Worm (Caenorhabditis elegans) whole organism, early embryonic: ENCODE measurements around the gene srw-95.

Experiments
- B0310.2 ChIP-seq: sonication (generic microtip); optimal IDR thresholded peaks from 2 replicates; lab custom pipeline; 2016; ENCODE audit warnings: mild to moderate bottlenecking, missing genetic modification characterization, missing compliant biosample characterization
- F13C5.2 ChIP-seq: sonication (generic microtip); optimal IDR thresholded peaks from 2 replicates; lab custom pipeline; 2017; ENCODE audit warnings: mild to moderate bottlenecking, missing genetic modification characterization, inconsistent platforms, missing compliant biosample characterization
- aly-1 ChIP-seq: sonication (generic microtip); optimal IDR thresholded peaks from 2 replicates; lab custom pipeline; 2016; ENCODE audit warnings: missing genetic modification characterization, missing compliant biosample characterization
- ama-1 ChIP-seq: fragments of 150-350 bp; optimal IDR thresholded peaks from 2 replicates; lab custom pipeline; 2014
- ceh-13 ChIP-seq: fragments of 200-800 bp; sonication (Bioruptor generic); optimal IDR thresholded peaks from 2 replicates; lab custom pipeline; 2018; ENCODE audit warnings: mild to moderate bottlenecking, missing genetic modification characterization, missing compliant biosample characterization
- ets-7 ChIP-seq: sonication (generic microtip); optimal IDR thresholded peaks from 2 replicates; lab custom pipeline; 2016; ENCODE audit warnings: missing genotype, missing genetic modification characterization, missing compliant biosample characterization
- flt-1 ChIP-seq: fragments of 200-800 bp; sonication (Bioruptor generic); IDR thresholded peaks from 2 replicates; pipeline ENCODE4 v1.3.6; 2022; ENCODE audit warnings: missing genetic modification characterization, missing compliant biosample characterization
- hmbx-1 ChIP-seq: sonication (generic microtip); optimal IDR thresholded peaks from 2 replicates; lab custom pipeline; 2016; ENCODE audit warnings: mild to moderate bottlenecking, missing genetic modification characterization, missing compliant biosample characterization
- hmg-4 ChIP-seq: fragments of 200-800 bp; sonication (Bioruptor generic); optimal IDR thresholded peaks from 2 replicates; lab custom pipeline; 2018; ENCODE audit warnings: mild to moderate bottlenecking, missing genetic modification characterization, missing compliant biosample characterization
- hnd-1 ChIP-seq: sonication (generic microtip); optimal IDR thresholded peaks from 2 replicates; lab custom pipeline; 2016; ENCODE audit warnings: missing genetic modification characterization, missing compliant biosample characterization
- sea-1 ChIP-seq: fragments of 200-800 bp; sonication (Bioruptor generic); conservative IDR thresholded peaks from 2 replicates; pipeline ENCODE4 v1.3.6; 2022; ENCODE audit warnings: missing genetic modification characterization, missing compliant biosample characterization
- tbx-11 ChIP-seq: fragments of 200-800 bp; sonication (Bioruptor generic); IDR thresholded peaks from 2 replicates; pipeline ENCODE4 v1.3.6; 2022; ENCODE audit warnings: missing genetic modification characterization, missing compliant biosample characterization
- tbx-37 ChIP-seq: fragments of 200-800 bp; sonication (Bioruptor generic); conservative IDR thresholded peaks from 2 replicates; pipeline ENCODE4 v1.3.6; 2022; ENCODE audit warnings: missing genetic modification reagents, missing genetic modification characterization, missing compliant biosample characterization
- tra-4 ChIP-seq: sonication (generic microtip); optimal IDR thresholded peaks from 2 replicates; lab custom pipeline; 2017; ENCODE audit warnings: missing genetic modification characterization, missing compliant biosample characterization

DNA sequence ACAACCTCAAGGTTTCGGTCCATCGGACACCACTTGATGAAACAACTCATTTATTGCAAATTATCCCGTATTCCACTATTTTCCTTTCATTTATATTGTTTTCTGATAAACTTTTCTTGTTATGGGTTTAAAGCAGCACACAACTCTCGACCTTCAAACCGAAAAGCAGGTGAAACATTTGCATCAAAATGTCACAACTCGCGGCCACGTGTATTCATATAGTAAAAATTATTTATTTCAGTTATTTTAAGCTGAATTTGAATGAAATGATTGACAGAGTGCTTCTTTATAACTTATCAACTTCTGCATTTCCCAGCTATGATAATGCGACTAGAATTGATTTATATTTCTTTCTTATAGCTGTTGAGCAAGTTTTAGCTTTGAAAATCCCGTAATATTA lies at the start of gene srw-95:
- TF ChIP-seq hmbx-1 (no peak), aly-1 (tag; lab: Kevin White, UChicago) (no peak), ama-1 (no peak), B0310.2 (tag; lab: Kevin White, UChicago) (no peak), tbx-37 (GFP tag; lab: Robert Waterston, UW) (no peak), tbx-11 (GFP tag; lab: Robert Waterston, UW) (no peak), tra-4 (no peak), hmg-4 (GFP tag; lab: Kevin White, UChicago) (no peak), flt-1 (GFP tag; lab: Robert Waterston, UW) (no peak), F13C5.2 (no peak), ceh-13 (GFP tag; lab: Kevin White, UChicago) (no peak), ets-7 (tag; lab: Kevin White, UChicago) (no peak), sea-1 (GFP tag; lab: Robert Waterston, UW) (no peak), hnd-1 (tag; lab: Kevin White, UChicago) (no peak)
